Worm (Caenorhabditis elegans) whole organism, L3 larva: ENCODE data around the gene srbc-23.
A peak's percentile ranks its signal among the peaks of the same experiment; 100 is the strongest.

Experiments used
- ama-1 ChIP-seq: fragments of 150-350 bp; optimal IDR thresholded peaks from 2 replicates; lab custom pipeline; 2018
- elt-3 ChIP-seq, 3 experiments: fragments of 150-350 bp in 1 of 3; sonication (generic microtip) in 2 of 3; optimal IDR thresholded peaks; 2 replicates in 2 of 3; 4 replicates in 1 of 3; lab custom pipeline; 2014 to 2017; ENCODE audit warnings: missing biosample characterization in 3 of 3, missing genetic modification characterization in 3 of 3
- fos-1 ChIP-seq: fragments of 150-350 bp; optimal IDR thresholded peaks from 2 replicates; lab custom pipeline; 2014; ENCODE audit warnings: missing biosample characterization, missing genetic modification characterization
- jun-1 ChIP-seq: fragments of 150-350 bp; optimal IDR thresholded peaks from 2 replicates; lab custom pipeline; 2014; ENCODE audit warnings: missing biosample characterization, missing genetic modification reagents, missing genetic modification characterization
- lin-15B ChIP-seq: fragments of 150-350 bp; optimal IDR thresholded peaks from 2 replicates; lab custom pipeline; 2014; ENCODE audit warnings: missing biosample characterization, missing genetic modification characterization
- nhr-11 ChIP-seq: fragments of 150-350 bp; optimal IDR thresholded peaks from 2 replicates; lab custom pipeline; 2014; ENCODE audit warnings: missing biosample characterization, missing genetic modification characterization
- nhr-43 ChIP-seq: sonication (generic microtip); optimal IDR thresholded peaks from 2 replicates; lab custom pipeline; 2016; ENCODE audit warnings: mild to moderate bottlenecking, missing genetic modification characterization, missing compliant biosample characterization; ENCODE audit not compliant: poor library complexity, severe bottlenecking
- pqm-1 ChIP-seq: fragments of 150-350 bp; optimal IDR thresholded peaks from 2 replicates; lab custom pipeline; 2017; ENCODE audit warnings: missing biosample characterization, missing genetic modification characterization, inconsistent platforms
- skn-1 ChIP-seq: fragments of 150-350 bp; optimal IDR thresholded peaks from 2 replicates; lab custom pipeline; 2014; ENCODE audit warnings: missing biosample characterization, missing genetic modification characterization
- unc-39 ChIP-seq: sonication (generic microtip); optimal IDR thresholded peaks from 4 replicates; lab custom pipeline; 2017; ENCODE audit warnings: missing biosample characterization, missing genetic modification characterization
- unc-62 ChIP-seq: fragments of 150-350 bp; sonication (generic microtip); optimal IDR thresholded peaks from 4 replicates; lab custom pipeline; 2014; ENCODE audit warnings: missing biosample characterization, missing genetic modification reagents, missing genetic modification characterization
- zag-1 ChIP-seq: fragments of 150-350 bp; optimal IDR thresholded peaks from 2 replicates; lab custom pipeline; 2014; ENCODE audit warnings: missing biosample characterization, missing genetic modification characterization
- ztf-11 ChIP-seq: fragments of 150-350 bp; optimal IDR thresholded peaks from 2 replicates; lab custom pipeline; 2014; ENCODE audit warnings: missing biosample characterization, missing genetic modification characterization

DNA sequence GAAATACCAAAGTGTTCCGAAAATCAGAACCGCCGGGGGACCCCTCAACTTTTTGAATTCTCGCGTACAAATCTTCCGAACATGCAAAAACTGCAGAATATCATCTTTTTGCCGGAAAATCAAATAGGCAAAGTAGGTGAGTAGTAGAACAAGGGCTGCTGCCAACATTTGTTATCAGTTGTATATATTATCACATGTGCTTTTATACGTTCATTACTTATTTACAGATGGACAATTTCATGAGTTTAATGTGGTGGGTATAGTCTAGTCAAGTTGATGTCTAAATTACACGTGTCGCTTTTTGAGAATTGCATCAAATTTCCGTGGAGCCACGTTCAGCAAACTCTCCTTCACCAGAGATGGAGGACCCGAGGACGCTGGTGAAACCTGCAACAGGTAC is 47.9 kb downstream of the srbc-23 start, which contains the start of gene cyp-32B1:
- TF ChIP-seq lin-15B (tag; lab: Kevin White, UChicago) (no peak), ztf-11 (no peak), pqm-1 (tag; lab: Kevin White, UChicago) (peak; percentile 70), skn-1 (tag; lab: Kevin White, UChicago) (no peak), unc-39 (no peak), unc-62 (GFP tag; lab: Kevin White, UChicago) (no peak), nhr-43 (no peak), ama-1 (lab: Kevin White, UChicago) (no peak), nhr-11 (tag; lab: Kevin White, UChicago) (no peak), zag-1 (tag; lab: Kevin White, UChicago) (no peak), jun-1 (no peak), fos-1 (no peak), elt-3 (tag; optimal IDR thresholded peaks at IDR 0.05; lab: Kevin White, UChicago) (no peak)
